Worm (Caenorhabditis elegans) whole organism, late embryonic: ENCODE data around the gene C10F3.7.

Experiments used
- T23F11.4 ChIP-seq: fragments of 200-800 bp; sonication (Bioruptor generic); optimal IDR thresholded peaks from 2 replicates; lab custom pipeline; 2018; ENCODE audit warnings: mild to moderate bottlenecking, missing genetic modification characterization, missing compliant biosample characterization
- ama-1 ChIP-seq: fragments of 150-350 bp; optimal IDR thresholded peaks from 2 replicates; lab custom pipeline; 2014
- ceh-19 ChIP-seq: fragments of 200-800 bp; sonication (Bioruptor generic); optimal IDR thresholded peaks from 2 replicates; lab custom pipeline; 2018; ENCODE audit warnings: mild to moderate bottlenecking, missing genetic modification characterization, missing compliant biosample characterization
- ceh-2 ChIP-seq: sonication (generic microtip); optimal IDR thresholded peaks from 2 replicates; lab custom pipeline; 2016; ENCODE audit warnings: missing genotype, missing genetic modification characterization, missing compliant biosample characterization
- ceh-22 ChIP-seq: sonication (generic microtip); optimal IDR thresholded peaks from 2 replicates; lab custom pipeline; 2017; ENCODE audit warnings: missing biosample characterization, missing genetic modification characterization
- ceh-24 ChIP-seq: sonication (generic microtip); optimal IDR thresholded peaks from 2 replicates; lab custom pipeline; 2016; ENCODE audit warnings: mild to moderate bottlenecking, missing genetic modification characterization, missing compliant biosample characterization
- ceh-30 ChIP-seq: fragments of 150-350 bp; optimal IDR thresholded peaks from 2 replicates; lab custom pipeline; 2014; ENCODE audit warnings: missing biosample characterization, missing genetic modification characterization
- ceh-45 ChIP-seq: fragments of 200-800 bp; sonication (Bioruptor generic); IDR thresholded peaks from 2 replicates; pipeline ENCODE4 v1.3.6; 2022; ENCODE audit warnings: missing genetic modification reagents, missing genetic modification characterization, missing compliant biosample characterization
- ceh-48 ChIP-seq: sonication (generic microtip); optimal IDR thresholded peaks from 2 replicates; lab custom pipeline; 2016; ENCODE audit warnings: missing genetic modification characterization, inconsistent platforms, missing compliant biosample characterization
- ceh-6 ChIP-seq: fragments of 200-800 bp; sonication (Bioruptor generic); optimal IDR thresholded peaks from 2 replicates; lab custom pipeline; 2018; ENCODE audit warnings: mild to moderate bottlenecking, missing genetic modification characterization, missing compliant biosample characterization
- che-1 ChIP-seq: sonication (generic microtip); optimal IDR thresholded peaks from 2 replicates; lab custom pipeline; 2016; ENCODE audit warnings: mild to moderate bottlenecking, missing genetic modification characterization, missing compliant biosample characterization
- dmd-4 ChIP-seq: sonication (generic microtip); optimal IDR thresholded peaks from 2 replicates; lab custom pipeline; 2016; ENCODE audit warnings: borderline replicate concordance, missing genetic modification characterization, missing compliant biosample characterization
- dve-1 ChIP-seq: sonication (generic microtip); optimal IDR thresholded peaks from 2 replicates; lab custom pipeline; 2017; ENCODE audit warnings: antibody characterized with exemption, mild to moderate bottlenecking, missing genetic modification characterization, missing compliant biosample characterization
- elt-4 ChIP-seq: sonication (generic microtip); optimal IDR thresholded peaks from 2 replicates; lab custom pipeline; 2016; ENCODE audit warnings: missing genetic modification characterization, missing compliant biosample characterization
- ets-4 ChIP-seq: sonication (generic microtip); optimal IDR thresholded peaks from 2 replicates; lab custom pipeline; 2016; ENCODE audit warnings: missing genetic modification characterization, missing compliant biosample characterization
- eyg-1 ChIP-seq: sonication (generic microtip); optimal IDR thresholded peaks from 2 replicates; lab custom pipeline; 2016; ENCODE audit warnings: missing genotype, missing genetic modification characterization, missing compliant biosample characterization
- fax-1 ChIP-seq: sonication (generic microtip); optimal IDR thresholded peaks from 2 replicates; lab custom pipeline; 2016; ENCODE audit warnings: missing genotype, missing genetic modification characterization, missing compliant biosample characterization
- fkh-6 ChIP-seq: sonication (generic microtip); optimal IDR thresholded peaks from 2 replicates; lab custom pipeline; 2016; ENCODE audit warnings: missing genetic modification characterization, missing compliant biosample characterization
- gmeb-2 ChIP-seq: sonication (generic microtip); optimal IDR thresholded peaks from 2 replicates; lab custom pipeline; 2016; ENCODE audit warnings: missing genetic modification characterization, inconsistent platforms, missing compliant biosample characterization
- hlh-15 ChIP-seq: sonication (generic microtip); optimal IDR thresholded peaks from 2 replicates; lab custom pipeline; 2016; ENCODE audit warnings: missing genetic modification characterization, missing compliant biosample characterization
- hlh-30 ChIP-seq: sonication (generic microtip); optimal IDR thresholded peaks from 2 replicates; lab custom pipeline; 2017; ENCODE audit warnings: antibody characterized with exemption, missing genetic modification characterization, missing compliant biosample characterization; ENCODE audit not compliant: insufficient read depth
- hlh-6 ChIP-seq: sonication (generic microtip); optimal IDR thresholded peaks from 2 replicates; lab custom pipeline; 2016; ENCODE audit warnings: missing genotype, missing genetic modification characterization, missing compliant biosample characterization
- hlh-8 ChIP-seq: sonication (generic microtip); optimal IDR thresholded peaks from 2 replicates; lab custom pipeline; 2016; ENCODE audit warnings: missing genotype, missing genetic modification characterization, missing compliant biosample characterization
- lim-6 ChIP-seq: sonication (generic microtip); optimal IDR thresholded peaks from 2 replicates; lab custom pipeline; 2016; ENCODE audit warnings: missing genetic modification characterization, missing compliant biosample characterization
- mec-3 ChIP-seq: sonication (generic microtip); optimal IDR thresholded peaks from 2 replicates; lab custom pipeline; 2016; ENCODE audit warnings: borderline replicate concordance, missing genetic modification characterization, missing compliant biosample characterization
- nfya-1 ChIP-seq: sonication (generic microtip); optimal IDR thresholded peaks from 2 replicates; lab custom pipeline; 2017; ENCODE audit warnings: missing genetic modification characterization, mild to moderate bottlenecking, missing compliant biosample characterization, antibody characterized with exemption, moderate library complexity
- nhr-232 ChIP-seq: sonication (generic microtip); optimal IDR thresholded peaks from 2 replicates; lab custom pipeline; 2016; ENCODE audit warnings: missing genetic modification characterization, missing compliant biosample characterization
- odd-2 ChIP-seq: sonication (generic microtip); optimal IDR thresholded peaks from 2 replicates; lab custom pipeline; 2017; ENCODE audit warnings: antibody characterized with exemption, mild to moderate bottlenecking, missing genetic modification characterization, missing compliant biosample characterization
- pag-3 ChIP-seq: sonication (generic microtip); optimal IDR thresholded peaks from 2 replicates; lab custom pipeline; 2016; ENCODE audit warnings: missing compliant biosample characterization, missing genetic modification characterization, borderline replicate concordance
- pat-9 ChIP-seq: fragments of 200-800 bp; sonication (Bioruptor generic); optimal IDR thresholded peaks from 2 replicates; lab custom pipeline; 2018; ENCODE audit warnings: mild to moderate bottlenecking, missing genetic modification characterization, moderate library complexity, missing compliant biosample characterization
- pax-1 ChIP-seq: fragments of 150-350 bp; optimal IDR thresholded peaks from 2 replicates; lab custom pipeline; 2014; ENCODE audit warnings: missing biosample characterization, missing genetic modification characterization
- pros-1 ChIP-seq: fragments of 150-350 bp; optimal IDR thresholded peaks from 2 replicates; lab custom pipeline; 2014; ENCODE audit warnings: missing biosample characterization, missing genetic modification reagents, missing genetic modification characterization
- ref-2 ChIP-seq: sonication (generic microtip); optimal IDR thresholded peaks from 2 replicates; lab custom pipeline; 2016; ENCODE audit warnings: missing genetic modification characterization, missing compliant biosample characterization
- rnt-1 ChIP-seq: sonication (generic microtip); optimal IDR thresholded peaks from 2 replicates; lab custom pipeline; 2016; ENCODE audit warnings: missing genetic modification characterization, missing compliant biosample characterization
- sdc-2 ChIP-seq: sonication (generic microtip); optimal IDR thresholded peaks from 2 replicates; lab custom pipeline; 2016; ENCODE audit warnings: missing genotype, missing genetic modification characterization, missing compliant biosample characterization
- sox-2 ChIP-seq: fragments of 200-800 bp; sonication (Bioruptor generic); IDR thresholded peaks from 2 replicates; pipeline ENCODE4 v1.3.6; 2022; ENCODE audit warnings: missing genetic modification reagents, missing genetic modification characterization, missing compliant biosample characterization
- syd-9 ChIP-seq: sonication (generic microtip); optimal IDR thresholded peaks from 2 replicates; lab custom pipeline; 2016; ENCODE audit warnings: mild to moderate bottlenecking, missing genetic modification characterization, moderate library complexity, missing compliant biosample characterization
- tbx-2 ChIP-seq: sonication (generic microtip); optimal IDR thresholded peaks from 2 replicates; lab custom pipeline; 2016; ENCODE audit warnings: missing genetic modification characterization, missing compliant biosample characterization
- tbx-7 ChIP-seq: sonication (generic microtip); optimal IDR thresholded peaks from 2 replicates; lab custom pipeline; 2016; ENCODE audit warnings: missing genotype, missing genetic modification characterization, missing compliant biosample characterization
- unc-42 ChIP-seq: sonication (generic microtip); optimal IDR thresholded peaks from 2 replicates; lab custom pipeline; 2016; ENCODE audit warnings: missing genotype, missing genetic modification characterization, missing compliant biosample characterization
- unc-55 ChIP-seq: sonication (generic microtip); optimal IDR thresholded peaks from 2 replicates; lab custom pipeline; 2017; ENCODE audit warnings: missing biosample characterization, missing genetic modification reagents, missing genetic modification characterization
- unc-86 ChIP-seq: sonication (generic microtip); optimal IDR thresholded peaks from 2 replicates; lab custom pipeline; 2016; ENCODE audit warnings: missing genetic modification characterization, missing compliant biosample characterization
- zip-5 ChIP-seq: sonication (generic microtip); optimal IDR thresholded peaks from 2 replicates; lab custom pipeline; 2016; ENCODE audit warnings: missing genetic modification characterization, missing compliant biosample characterization
- ztf-16 ChIP-seq: sonication (generic microtip); optimal IDR thresholded peaks from 2 replicates; lab custom pipeline; 2017; ENCODE audit warnings: missing genetic modification characterization, missing compliant biosample characterization

The C10F3.7 gene

DNA sequence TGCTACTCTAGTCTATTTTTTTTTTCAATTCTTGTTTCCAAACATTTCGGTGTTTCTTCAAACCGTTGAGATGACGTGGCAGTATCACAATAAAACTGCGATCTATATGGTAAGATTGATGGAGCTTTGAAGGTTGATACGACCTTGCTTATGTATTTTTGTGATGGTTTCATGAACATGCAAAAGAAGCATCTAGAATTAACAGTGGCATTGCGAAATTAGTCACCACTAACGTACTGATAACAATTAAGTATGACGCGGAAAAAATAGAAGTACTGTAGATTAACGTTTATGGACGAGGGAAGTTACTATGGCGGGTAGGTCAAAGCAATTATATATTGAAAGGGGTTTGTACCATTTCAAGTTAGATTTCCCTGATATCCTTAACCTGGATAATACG, 25.7 kb upstream of the C10F3.7 start:
- TF ChIP-seq hlh-30 (tag; lab: Kevin White, UChicago) (no peak), dve-1 (no peak), gmeb-2 (no peak), ceh-19 (GFP tag; lab: Kevin White, UChicago) (no peak), rnt-1 (tag; lab: Kevin White, UChicago) (no peak)

DNA sequence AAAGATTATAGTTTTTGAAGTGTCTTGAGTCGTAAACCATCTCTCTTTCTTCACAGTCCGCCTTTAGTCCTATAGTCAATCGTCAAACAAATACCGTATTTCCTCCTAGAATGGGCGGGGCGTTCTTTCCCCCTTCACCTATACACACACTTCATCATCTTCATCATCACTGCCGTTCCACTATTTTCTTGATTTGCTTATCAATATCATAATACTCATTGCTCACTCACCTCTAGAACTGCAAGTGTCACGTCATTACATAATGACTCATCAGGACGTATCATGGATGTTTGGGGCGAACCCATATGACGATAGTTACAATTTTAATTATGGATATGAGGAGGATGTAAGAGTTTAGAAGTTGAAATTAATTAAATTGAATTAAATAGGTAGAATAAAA, 24.0 kb upstream of the C10F3.7 start:
- TF ChIP-seq ztf-16 (tag; lab: Kevin White, UChicago), result no peak
- TF ChIP-seq, all 69 proteins: peak for 0

DNA sequence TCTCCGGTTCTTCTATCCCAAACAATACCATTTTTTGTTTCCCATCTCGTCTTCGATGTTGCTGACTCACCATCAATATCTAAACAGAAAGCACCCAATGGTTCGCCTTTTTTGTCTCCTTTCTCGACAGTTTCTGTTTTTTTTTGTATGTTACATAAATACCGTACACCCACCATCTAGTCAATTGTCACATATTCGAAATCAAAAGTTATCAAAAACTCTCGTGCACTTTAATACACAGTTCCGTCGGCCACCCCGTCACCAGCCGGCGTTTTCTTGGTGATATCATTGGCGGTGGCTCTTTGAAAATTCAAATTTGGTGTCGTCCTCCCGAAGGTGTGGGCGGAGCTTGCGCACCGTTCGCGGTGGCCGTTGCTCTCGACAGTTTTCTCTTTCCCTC, 21.3 kb upstream of the C10F3.7 start:
- TF ChIP-seq gmeb-2 (no peak), nfya-1 (tag; lab: Kevin White, UChicago) (no peak), dve-1 (no peak), sox-2 (GFP tag; lab: Robert Waterston, UW) (no peak), unc-55 (GFP tag; lab: Kevin White, UChicago) (no peak)
- TF ChIP-seq, all 69 proteins: peak for 0

DNA sequence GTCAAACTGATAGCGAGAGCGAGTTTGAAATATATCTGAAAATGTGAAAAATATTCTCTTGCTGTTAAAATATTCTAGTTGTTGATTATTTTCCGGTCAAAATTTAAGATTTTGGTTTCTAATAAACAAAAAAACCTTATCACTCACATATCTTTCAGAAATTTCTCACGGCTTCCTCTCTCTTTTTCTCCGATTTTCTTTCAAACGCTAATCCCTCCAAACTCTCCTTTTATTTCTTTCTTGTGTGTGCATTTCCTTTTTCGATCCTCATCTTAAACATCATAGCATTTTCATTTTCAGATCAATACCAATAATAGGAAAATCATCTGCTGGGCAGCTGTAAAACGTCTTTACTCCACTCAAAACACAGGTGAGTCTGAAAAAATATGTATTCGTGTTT, 16.6 kb upstream of the C10F3.7 start, which contains the start of gene fos-1:
fos-1 (plus strand) TSS at position 301 of the 400 bp plus-strand sequence.
- TF ChIP-seq pax-1 (no peak), nfya-1 (tag; lab: Kevin White, UChicago) (no peak)
- TF ChIP-seq, all 69 proteins: peak for 0

DNA sequence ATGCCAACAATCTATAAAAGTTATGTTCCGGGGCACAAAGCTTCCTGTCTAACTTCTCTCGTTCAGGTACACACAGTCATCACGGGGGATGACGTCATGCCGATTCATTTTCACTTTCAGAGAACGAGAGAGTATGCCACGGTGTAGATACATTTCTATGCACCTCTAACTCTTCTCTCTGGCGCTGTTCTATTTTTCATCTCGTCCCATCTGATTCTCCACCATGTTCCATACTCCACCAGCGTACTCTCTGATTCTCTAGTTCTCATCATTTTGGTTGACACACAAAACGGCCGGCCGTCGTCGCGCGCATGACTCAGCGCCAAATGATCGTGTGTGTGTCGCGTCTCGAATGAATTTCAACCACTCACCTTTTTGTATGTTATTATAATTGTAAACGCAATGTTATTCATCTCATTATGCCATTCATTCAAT, 13.7 kb upstream of the C10F3.7 start:
- TF ChIP-seq ceh-48, result no peak
- TF ChIP-seq che-1 (tag; lab: Kevin White, UChicago), result no peak
- TF ChIP-seq fkh-6 (tag; lab: Kevin White, UChicago), result no peak
- no peak for TF ChIP-seq ama-1 (lab: Kevin White, UChicago)
- TF ChIP-seq ceh-2 (tag; lab: Kevin White, UChicago), result peak; percentile 5
- TF ChIP-seq mec-3 (tag; lab: Kevin White, UChicago), result no peak
- no peak for TF ChIP-seq nhr-232 (tag; lab: Kevin White, UChicago)
- TF ChIP-seq fax-1, result peak; percentile 22
- TF ChIP-seq ets-4, result peak; percentile 55
- no peak for TF ChIP-seq pat-9 (tag; lab: Kevin White, UChicago)
- TF ChIP-seq hlh-6, result no peak
- no peak for TF ChIP-seq hlh-15 (tag; lab: Kevin White, UChicago)
- no peak for TF ChIP-seq pros-1 (tag; lab: Kevin White, UChicago)
- no peak for TF ChIP-seq odd-2 (tag; lab: Kevin White, UChicago)
- peak; percentile 13 for TF ChIP-seq pax-1
- no peak for TF ChIP-seq lim-6 (tag; lab: Kevin White, UChicago)
- peak; percentile 65 for TF ChIP-seq ceh-19 (GFP tag; lab: Kevin White, UChicago)
- no peak for TF ChIP-seq ceh-30 (tag; lab: Kevin White, UChicago)
- TF ChIP-seq hlh-8 (tag; lab: Kevin White, UChicago), result no peak
- TF ChIP-seq tbx-7 (tag; lab: Kevin White, UChicago), result no peak
- TF ChIP-seq eyg-1 (tag; lab: Kevin White, UChicago), result no peak
- TF ChIP-seq pag-3 (tag; lab: Kevin White, UChicago), result no peak
- peak; percentile 10 for TF ChIP-seq ztf-16 (tag; lab: Kevin White, UChicago)
- TF ChIP-seq tbx-2, result peak; percentile 70
- TF ChIP-seq ceh-22 (tag; lab: Kevin White, UChicago), result no peak
- TF ChIP-seq unc-42 (tag; lab: Kevin White, UChicago), result peak; percentile 40
- peak; percentile 69 for TF ChIP-seq dve-1
- no peak for TF ChIP-seq ceh-6
- TF ChIP-seq sdc-2 (tag; lab: Kevin White, UChicago), result no peak
- TF ChIP-seq hlh-30 (tag; lab: Kevin White, UChicago), result peak; percentile 80
- no peak for TF ChIP-seq dmd-4 (tag; lab: Kevin White, UChicago)
- TF ChIP-seq unc-55 (GFP tag; lab: Kevin White, UChicago), result peak; percentile 57
- no peak for TF ChIP-seq syd-9 (tag; lab: Kevin White, UChicago)
- TF ChIP-seq ceh-24 (tag; lab: Kevin White, UChicago), result no peak
- TF ChIP-seq zip-5 (tag; lab: Kevin White, UChicago), result no peak
- TF ChIP-seq ceh-45 (GFP tag; lab: Robert Waterston, UW), result no peak
- TF ChIP-seq ref-2 (tag; lab: Kevin White, UChicago), result peak; percentile 25
- TF ChIP-seq elt-4 (tag; lab: Kevin White, UChicago), result no peak
- TF ChIP-seq unc-86 (tag; lab: Kevin White, UChicago), result no peak
- no peak for TF ChIP-seq T23F11.4 (GFP tag; lab: Kevin White, UChicago)
